Worm (Caenorhabditis elegans): ENCODE measurements around the gene Y48G9A.7.
"Not testable (repeated sequence)": the region's sequence is repeated elsewhere in the genome, so short reads cannot be mapped to it uniquely, and the experiment has no call there.

- TF ChIP-seq tbx-37 (GFP tag; conservative IDR thresholded peaks at IDR 0.05); flt-1 (GFP tag; IDR thresholded peaks at IDR 0.05); aly-1 (tag; optimal IDR thresholded peaks at IDR 0.05); scrt-1 (GFP tag; IDR thresholded peaks at IDR 0.05); B0310.2 (tag; optimal IDR thresholded peaks at IDR 0.05); ama-1 (optimal IDR thresholded peaks at IDR 0.05): not testable (repeated sequence)
Measured at ce11 chrIII:2082519-2082918, 27.8 kb upstream of the Y48G9A.7 start, which contains the start of gene cpt-3.

All from whole organism, early embryonic.